Fruit fly (Drosophila melanogaster) whole organism, prepupa: ENCODE data around the gene CG10031.
A peak's percentile ranks its signal among the peaks of the same experiment; 100 is the strongest.

ENCODE experiments used
- Blimp-1 ChIP-seq: fragments of 200-800 bp; sonication (Bioruptor generic); optimal IDR thresholded peaks from 3 replicates; lab custom pipeline; 2017; ENCODE audit warnings: missing biosample characterization, missing genetic modification characterization, mild to moderate bottlenecking, moderate library complexity, missing genetic modification reagents
- CG10669 ChIP-seq: fragments of 200-800 bp; sonication (Bioruptor generic); optimal IDR thresholded peaks from 3 replicates; lab custom pipeline; 2018; ENCODE audit warnings: missing biosample characterization, mild to moderate bottlenecking, missing genetic modification characterization, moderate library complexity
- CG11762 ChIP-seq: fragments of 200-800 bp; sonication (Bioruptor generic); optimal IDR thresholded peaks from 3 replicates; lab custom pipeline; 2016; ENCODE audit warnings: missing biosample characterization, missing genetic modification characterization; ENCODE audit not compliant: insufficient read depth
- CG11902 ChIP-seq: fragments of 200-800 bp; sonication (Bioruptor generic); optimal IDR thresholded peaks from 3 replicates; lab custom pipeline; 2016; ENCODE audit warnings: missing biosample characterization, missing genetic modification characterization
- CG15336 ChIP-seq: fragments of 200-800 bp; sonication (Bioruptor generic); IDR thresholded peaks from 2 replicates; pipeline ENCODE4 v1.3.6; 2022; ENCODE audit warnings: missing biosample characterization, missing genetic modification characterization
- CG1621 ChIP-seq: fragments of 200-800 bp; sonication (Bioruptor generic); optimal IDR thresholded peaks from 3 replicates; lab custom pipeline; 2018; ENCODE audit warnings: missing biosample characterization, mild to moderate bottlenecking, missing genetic modification characterization
- CG16779 ChIP-seq: fragments of 200-800 bp; sonication (Bioruptor generic); optimal IDR thresholded peaks from 3 replicates; lab custom pipeline; 2017; ENCODE audit warnings: missing biosample characterization, mild to moderate bottlenecking, missing genetic modification characterization
- CG3032 ChIP-seq: fragments of 200-800 bp; optimal IDR thresholded peaks from 2 replicates; lab custom pipeline; 2019; ENCODE audit warnings: missing biosample characterization, mild to moderate bottlenecking, missing genetic modification characterization, moderate library complexity
- CG31627 ChIP-seq: fragments of 200-800 bp; sonication (Bioruptor generic); optimal IDR thresholded peaks from 3 replicates; lab custom pipeline; 2016; ENCODE audit warnings: missing biosample characterization, missing genetic modification characterization
- CG32006 ChIP-seq: fragments of 200-800 bp; sonication (Bioruptor generic); optimal IDR thresholded peaks from 3 replicates; lab custom pipeline; 2017; ENCODE audit warnings: missing biosample characterization, mild to moderate bottlenecking, missing genetic modification characterization
- CG34406 ChIP-seq: fragments of 200-800 bp; sonication (Bioruptor generic); optimal IDR thresholded peaks from 3 replicates; lab custom pipeline; 2016; ENCODE audit warnings: missing biosample characterization, missing genetic modification characterization
- CG3919 ChIP-seq: fragments of 200-800 bp; sonication (Bioruptor generic); optimal IDR thresholded peaks from 3 replicates; lab custom pipeline; 2016; ENCODE audit warnings: missing biosample characterization, missing genetic modification characterization
- CG4318 ChIP-seq: fragments of 200-800 bp; sonication (Bioruptor generic); optimal IDR thresholded peaks from 3 replicates; lab custom pipeline; 2017; ENCODE audit warnings: missing biosample characterization, mild to moderate bottlenecking, missing genetic modification characterization
- CG6163 ChIP-seq: fragments of 200-800 bp; sonication (Bioruptor generic); IDR thresholded peaks from 3 replicates; pipeline ENCODE4 v1.3.6; 2022; ENCODE audit warnings: missing biosample characterization, missing genetic modification characterization
- CG6276 ChIP-seq: fragments of 200-800 bp; sonication (Bioruptor generic); optimal IDR thresholded peaks from 2 replicates; lab custom pipeline; 2017; ENCODE audit warnings: missing biosample characterization, mild to moderate bottlenecking, missing genetic modification characterization
- CG6808 ChIP-seq: fragments of 200-800 bp; sonication (Bioruptor generic); optimal IDR thresholded peaks from 3 replicates; lab custom pipeline; 2017; ENCODE audit warnings: missing biosample characterization, missing genetic modification characterization, mild to moderate bottlenecking, moderate library complexity, missing genetic modification reagents
- CG6854 ChIP-seq: fragments of 200-800 bp; sonication (Bioruptor generic); optimal IDR thresholded peaks from 2 replicates; lab custom pipeline; 2017; ENCODE audit warnings: missing biosample characterization, mild to moderate bottlenecking, missing genetic modification characterization
- CG7368 ChIP-seq: fragments of 200-800 bp; sonication (Bioruptor generic); optimal IDR thresholded peaks from 3 replicates; lab custom pipeline; 2016; ENCODE audit warnings: missing biosample characterization, missing genetic modification characterization
- CG8119 ChIP-seq: fragments of 200-800 bp; sonication (Bioruptor generic); IDR thresholded peaks from 3 replicates; pipeline ENCODE4 v1.3.6; 2022; ENCODE audit warnings: missing biosample characterization, missing genetic modification characterization
- CG8319 ChIP-seq: fragments of 200-800 bp; sonication (Bioruptor generic); optimal IDR thresholded peaks from 3 replicates; lab custom pipeline; 2016; ENCODE audit warnings: missing biosample characterization, missing genetic modification characterization
- CG8632 ChIP-seq: fragments of 200-800 bp; sonication (Bioruptor generic); optimal IDR thresholded peaks from 3 replicates; lab custom pipeline; 2016; ENCODE audit warnings: missing biosample characterization, missing genetic modification characterization
- Eip75B ChIP-seq: fragments of 200-800 bp; sonication (Bioruptor generic); optimal IDR thresholded peaks from 3 replicates; lab custom pipeline; 2016; ENCODE audit warnings: missing biosample characterization, missing genetic modification characterization
- Eip78C ChIP-seq: fragments of 200-800 bp; sonication (Bioruptor generic); peaks from one replicate; lab custom pipeline; 2016; ENCODE audit warnings: missing biosample characterization, missing genetic modification characterization
- Eip93F ChIP-seq: fragments of 200-800 bp; sonication (Bioruptor generic); optimal IDR thresholded peaks from 2 replicates; lab custom pipeline; 2016; ENCODE audit warnings: missing biosample characterization, mild to moderate bottlenecking, missing genetic modification characterization
- Ets21C ChIP-seq: fragments of 200-800 bp; sonication (Bioruptor generic); optimal IDR thresholded peaks from 3 replicates; lab custom pipeline; 2016; ENCODE audit warnings: missing biosample characterization, missing genetic modification characterization
- Ets96B ChIP-seq: fragments of 200-800 bp; optimal IDR thresholded peaks from 2 replicates; lab custom pipeline; 2019; ENCODE audit warnings: missing biosample characterization, mild to moderate bottlenecking, missing genetic modification characterization, moderate library complexity
- Gug ChIP-seq: fragments of 200-800 bp; sonication (Bioruptor generic); IDR thresholded peaks from 2 replicates; pipeline ENCODE4 v1.3.6; 2022; ENCODE audit warnings: missing biosample characterization, missing genetic modification characterization
- Hr38 ChIP-seq: sonication (Bioruptor generic); optimal IDR thresholded peaks from 2 replicates; lab custom pipeline; 2016; ENCODE audit warnings: missing biosample characterization, missing genetic modification characterization
- Hr39 ChIP-seq: fragments of 200-800 bp; sonication (Bioruptor generic); optimal IDR thresholded peaks from 2 replicates; lab custom pipeline; 2016; ENCODE audit warnings: missing biosample characterization, missing genetic modification characterization
- Hr4 ChIP-seq: fragments of 200-800 bp; sonication (Bioruptor generic); optimal IDR thresholded peaks from 3 replicates; lab custom pipeline; 2016; ENCODE audit warnings: missing biosample characterization, missing genetic modification characterization
- Lpt ChIP-seq: fragments of 200-800 bp; sonication (Bioruptor generic); optimal IDR thresholded peaks from 3 replicates; lab custom pipeline; 2016; ENCODE audit warnings: missing biosample characterization, missing genetic modification characterization
- Met ChIP-seq: fragments of 200-800 bp; sonication (Bioruptor generic); optimal IDR thresholded peaks from 3 replicates; lab custom pipeline; 2016; ENCODE audit warnings: missing biosample characterization, missing genetic modification characterization
- OdsH ChIP-seq: fragments of 200-800 bp; sonication (Bioruptor generic); optimal IDR thresholded peaks from 3 replicates; lab custom pipeline; 2016; ENCODE audit warnings: missing biosample characterization, missing genetic modification characterization
- Smox ChIP-seq: fragments of 200-800 bp; sonication (Bioruptor generic); optimal IDR thresholded peaks from 3 replicates; lab custom pipeline; 2016; ENCODE audit warnings: missing biosample characterization, missing genetic modification characterization
- Sox102F ChIP-seq: fragments of 200-800 bp; sonication (Bioruptor generic); optimal IDR thresholded peaks from 2 replicates; lab custom pipeline; 2016; ENCODE audit warnings: missing biosample characterization, mild to moderate bottlenecking, missing genetic modification characterization
- Sox15 ChIP-seq: fragments of 200-800 bp; sonication (Bioruptor generic); optimal IDR thresholded peaks from 3 replicates; lab custom pipeline; 2016; ENCODE audit warnings: missing biosample characterization, missing genetic modification characterization
- achi ChIP-seq: fragments of 200-800 bp; sonication (Bioruptor generic); optimal IDR thresholded peaks from 3 replicates; lab custom pipeline; 2016; ENCODE audit warnings: missing biosample characterization, missing genetic modification characterization
- acj6 ChIP-seq: fragments of 200-800 bp; sonication (Bioruptor generic); optimal IDR thresholded peaks from 3 replicates; lab custom pipeline; 2016; ENCODE audit warnings: missing biosample characterization, missing genetic modification characterization
- cyc ChIP-seq: fragments of 200-800 bp; sonication (Bioruptor generic); optimal IDR thresholded peaks from 3 replicates; lab custom pipeline; 2016; ENCODE audit warnings: missing biosample characterization, missing genetic modification characterization
- dsx ChIP-seq: fragments of 200-800 bp; optimal IDR thresholded peaks from 3 replicates; lab custom pipeline; 2019; ENCODE audit warnings: missing biosample characterization, mild to moderate bottlenecking, missing genetic modification characterization, moderate library complexity; ENCODE audit not compliant: poor library complexity, severe bottlenecking
- eg ChIP-seq: fragments of 200-800 bp; sonication (Bioruptor generic); IDR thresholded peaks from 3 replicates; pipeline ENCODE4 v1.3.6; 2022; ENCODE audit warnings: missing biosample characterization, missing genetic modification characterization
- esn ChIP-seq: fragments of 200-800 bp; sonication (Bioruptor generic); optimal IDR thresholded peaks from 2 replicates; lab custom pipeline; 2016; ENCODE audit warnings: missing biosample characterization, mild to moderate bottlenecking, missing genetic modification characterization, moderate library complexity
- fd59A ChIP-seq: fragments of 200-800 bp; sonication (Bioruptor generic); optimal IDR thresholded peaks from 2 replicates; lab custom pipeline; 2017; ENCODE audit warnings: missing biosample characterization, mild to moderate bottlenecking, missing genetic modification characterization, missing genetic modification reagents
- fd85E ChIP-seq: fragments of 200-800 bp; sonication (Bioruptor generic); optimal IDR thresholded peaks from 3 replicates; lab custom pipeline; 2016; ENCODE audit warnings: missing biosample characterization, missing genetic modification characterization
- fkh ChIP-seq: fragments of 200-800 bp; sonication (Bioruptor generic); optimal IDR thresholded peaks from 3 replicates; lab custom pipeline; 2017; ENCODE audit warnings: missing biosample characterization, mild to moderate bottlenecking, missing genetic modification characterization, moderate library complexity
- lz ChIP-seq: fragments of 200-800 bp; sonication (Bioruptor generic); optimal IDR thresholded peaks from 3 replicates; lab custom pipeline; 2016; ENCODE audit warnings: missing biosample characterization, missing genetic modification characterization
- net ChIP-seq: fragments of 200-800 bp; sonication (Bioruptor generic); optimal IDR thresholded peaks from 3 replicates; lab custom pipeline; 2016; ENCODE audit warnings: missing biosample characterization, missing genetic modification characterization
- pdm3 ChIP-seq: fragments of 200-800 bp; sonication (Bioruptor generic); optimal IDR thresholded peaks from 3 replicates; lab custom pipeline; 2016; ENCODE audit warnings: missing biosample characterization, missing genetic modification characterization
- spab ChIP-seq: fragments of 200-800 bp; sonication (Bioruptor generic); optimal IDR thresholded peaks from 2 replicates; lab custom pipeline; 2017; ENCODE audit warnings: missing biosample characterization, mild to moderate bottlenecking, missing genetic modification characterization, missing genetic modification reagents
- svp ChIP-seq: fragments of 200-800 bp; sonication (Bioruptor generic); peaks from one replicate; lab custom pipeline; 2016; ENCODE audit warnings: missing biosample characterization, missing genetic modification characterization
- vri ChIP-seq: fragments of 200-800 bp; sonication (Bioruptor generic); optimal IDR thresholded peaks from 3 replicates; lab custom pipeline; 2016; ENCODE audit warnings: missing biosample characterization, mild to moderate bottlenecking, missing genetic modification characterization

CG10031 gene

dm6 chr2L:3657349-3658142 lies 41.3 kb downstream of the CG10031 start:
- TF ChIP-seq acj6 (peak; percentile 16), fd85E (GFP tag; lab: Kevin White, UChicago) (no peak), Eip78C (GFP tag; lab: Kevin White, UChicago) (peak; percentile 60), Eip75B (GFP tag; lab: Kevin White, UChicago) (no peak), CG15336 (GFP tag; lab: Robert Waterston, UW) (peak; percentile 60), CG34406 (GFP tag; lab: Kevin White, UChicago) (no peak), fkh (GFP tag; lab: Kevin White, UChicago) (peak; percentile 52), CG6854 (GFP tag; lab: Kevin White, UChicago) (no peak), cyc (peak; percentile 50), dsx (GFP tag; lab: Kevin White, UChicago) (no peak), CG1621 (tag; lab: Kevin White, UChicago) (no peak), Gug (GFP tag; lab: Robert Waterston, UW) (0 out of 2 replicates have a peak, but pooled peaks have one; percentile 8), CG10669 (no peak), spab (GFP tag; lab: Kevin White, UChicago) (peak; percentile 3), Ets96B (tag; lab: Kevin White, UChicago) (peak; percentile 22), CG6163 (0 out of 3 replicates have a peak, but pooled peaks have one; percentile 17), fd59A (GFP tag; lab: Kevin White, UChicago) (no peak), CG8319 (GFP tag; lab: Kevin White, UChicago) (no peak), Ets21C (GFP tag; lab: Kevin White, UChicago) (peak; percentile 1), lz (GFP tag; lab: Kevin White, UChicago) (peak; percentile 34), Hr38 (GFP tag; lab: Kevin White, UChicago) (no peak), CG3032 (peak; percentile 28), CG8119 (GFP tag; lab: Robert Waterston, UW) (peak; percentile 75), Met (GFP tag; lab: Kevin White, UChicago) (no peak), Blimp-1 (no peak), CG32006 (GFP tag; lab: Kevin White, UChicago) (peak; percentile 62), CG11762 (no peak), Sox102F (GFP tag; lab: Kevin White, UChicago) (no peak), CG16779 (tag; lab: Kevin White, UChicago) (no peak), CG31627 (GFP tag; lab: Kevin White, UChicago) (peak; percentile 59), CG6808 (GFP tag; lab: Kevin White, UChicago) (no peak), Sox15 (GFP tag; lab: Kevin White, UChicago) (no peak), achi (GFP tag; lab: Kevin White, UChicago) (peak; percentile 13), Eip93F (GFP tag; lab: Kevin White, UChicago) (no peak), CG6276 (GFP tag; lab: Kevin White, UChicago) (no peak), CG11902 (GFP tag; lab: Kevin White, UChicago) (no peak), CG7368 (GFP tag; lab: Kevin White, UChicago) (no peak), vri (no peak), CG4318 (GFP tag; lab: Kevin White, UChicago) (peak; percentile 0), pdm3 (GFP tag; lab: Kevin White, UChicago) (no peak), CG3919 (GFP tag; lab: Kevin White, UChicago) (peak; percentile 19), eg (GFP tag; lab: Robert Waterston, UW) (peak; percentile 68), Hr39 (GFP tag; lab: Kevin White, UChicago) (peak; percentile 53), CG8632 (GFP tag; lab: Kevin White, UChicago) (no peak), OdsH (GFP tag; lab: Kevin White, UChicago) (peak; percentile 18), svp (GFP tag; lab: Kevin White, UChicago) (no peak), net (GFP tag; lab: Kevin White, UChicago) (no peak), Smox (GFP tag; lab: Kevin White, UChicago) (no peak), esn (GFP tag; lab: Kevin White, UChicago) (peak; percentile 19), Hr4 (GFP tag; lab: Kevin White, UChicago) (peak; percentile 33), Lpt (GFP tag; lab: Kevin White, UChicago) (peak; percentile 8)
